Worm (Caenorhabditis elegans): ENCODE data around the gene rilp-1.

rilp-1 gene

DNA sequence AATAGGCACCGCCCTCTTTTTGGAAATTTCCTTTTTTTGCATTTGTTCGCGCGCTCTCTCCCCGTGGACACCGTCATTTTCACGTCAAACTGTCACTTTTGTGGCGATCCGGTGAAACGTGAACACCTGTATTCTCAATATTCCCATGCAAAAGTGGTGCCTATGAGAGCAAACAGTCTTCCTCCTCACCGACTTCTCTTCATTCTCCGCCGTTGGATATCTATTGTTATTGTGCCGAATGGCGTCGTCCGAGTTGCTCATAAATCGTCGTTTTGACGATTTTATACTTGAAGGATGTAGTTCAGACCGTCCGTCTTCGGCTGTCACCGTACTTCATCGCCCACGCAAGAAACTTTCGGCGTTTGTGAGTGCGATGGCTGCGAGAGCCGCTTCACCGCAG, at the start of gene rilp-1:
Gene rilp-1, plus strand, starts transcription at position 301 of the 400 bp plus-strand sequence.
- TF ChIP-seq ets-5 (GFP tag; IDR thresholded peaks at IDR 0.05) (no peak), mef-2 (tag; optimal IDR thresholded peaks at IDR 0.05) (no peak), skn-1 (tag; optimal IDR thresholded peaks at IDR 0.05) (no peak), pag-3 (tag; optimal IDR thresholded peaks at IDR 0.05; ENCODE audit: borderline replicate concordance, insufficient read depth) (no peak), ama-1 (optimal IDR thresholded peaks at IDR 0.05) (no peak), jun-1 (tag; optimal IDR thresholded peaks at IDR 0.05) (no peak), nhr-12 (tag; optimal IDR thresholded peaks at IDR 0.05) (no peak), ceh-88 (GFP tag; IDR thresholded peaks at IDR 0.05) (no peak), nhr-237 (tag; optimal IDR thresholded peaks at IDR 0.05) (no peak), fkh-8 (tag; optimal IDR thresholded peaks at IDR 0.05) (no peak), sptf-1 (tag; optimal IDR thresholded peaks at IDR 0.05) (no peak), dpl-1 (GFP tag; optimal IDR thresholded peaks at IDR 0.05) (no peak), efl-1 (optimal IDR thresholded peaks at IDR 0.05) (no peak), efl-1 (GFP tag; optimal IDR thresholded peaks at IDR 0.05 in 1 of 2) (no peak), egl-27 (tag; optimal IDR thresholded peaks at IDR 0.05) (no peak), sox-4 (tag; optimal IDR thresholded peaks at IDR 0.05) (no peak), nhr-76 (tag; optimal IDR thresholded peaks at IDR 0.05) (no peak), sup-37 (GFP tag; optimal IDR thresholded peaks at IDR 0.05) (no peak), nhr-20 (tag; optimal IDR thresholded peaks at IDR 0.05) (no peak), ztf-11 (tag; optimal IDR thresholded peaks at IDR 0.05) (no peak), fkh-10 (GFP tag; optimal IDR thresholded peaks at IDR 0.05) (no peak)

DNA sequence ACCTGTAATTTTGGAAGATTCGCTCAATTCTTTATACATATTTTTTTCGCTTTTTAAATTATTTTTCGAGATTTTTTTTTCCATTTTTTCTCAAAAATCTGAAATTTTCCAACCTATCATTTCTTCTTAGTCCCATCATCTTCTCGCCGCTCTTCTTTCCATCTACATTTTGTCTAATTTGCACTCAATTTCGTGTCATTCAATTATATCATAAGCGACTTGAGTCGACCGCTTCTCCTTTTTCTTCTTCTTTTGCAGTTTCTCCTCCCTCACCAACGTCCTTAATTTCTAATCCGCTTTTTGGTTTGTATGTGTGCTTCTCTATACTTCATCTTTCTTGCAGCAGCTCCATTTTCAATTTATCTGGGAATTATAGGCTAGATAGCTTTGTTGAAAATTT, 47.8 kb upstream of the rilp-1 start:
- TF ChIP-seq swsn-7 (tag; optimal IDR thresholded peaks at IDR 0.05), result no peak
- TF ChIP-seq hlh-17 (GFP tag; optimal IDR thresholded peaks at IDR 0.05; ENCODE audit: borderline replicate concordance), result no peak
- no peak for TF ChIP-seq mep-1 (tag; optimal IDR thresholded peaks at IDR 0.05)
- TF ChIP-seq nhr-84 (tag; optimal IDR thresholded peaks at IDR 0.05), result no peak

- peak; percentile 87 for TF ChIP-seq dsc-1 (tag; optimal IDR thresholded peaks at IDR 0.05)
- TF ChIP-seq fkh-4 (tag; optimal IDR thresholded peaks at IDR 0.05; ENCODE audit: borderline replicate concordance), result peak; percentile 62
- peak; percentile 38 for TF ChIP-seq lin-14 (GFP tag; optimal IDR thresholded peaks at IDR 0.05)
- TF ChIP-seq mab-9 (GFP tag; IDR thresholded peaks at IDR 0.05), result no peak
Observed at ce11 chrIII:3590365-3590764, 45.6 kb upstream of the rilp-1 start, which contains the start of gene ptp-1. Gene ptp-1 (plus strand): TSS chrIII:3590722.

ce11 chrIII:3594681-3595080, 41.3 kb upstream of the rilp-1 start:
- TF ChIP-seq nhr-28 (tag; optimal IDR thresholded peaks at IDR 0.05) (no peak), lin-39 (tag; optimal IDR thresholded peaks at IDR 0.05) (no peak), efl-1 (optimal IDR thresholded peaks at IDR 0.05) (no peak), efl-1 (GFP tag; optimal IDR thresholded peaks at IDR 0.05 in 1 of 2) (peak in 1 of 2 experiments; percentile 48), mab-9 (GFP tag; IDR thresholded peaks at IDR 0.05) (no peak), mef-2 (tag; optimal IDR thresholded peaks at IDR 0.05) (no peak)

- TF ChIP-seq pag-3 (tag; optimal IDR thresholded peaks at IDR 0.05; ENCODE audit: borderline replicate concordance, insufficient read depth), result peak; percentile 23
- TF ChIP-seq tbx-2 (tag; optimal IDR thresholded peaks at IDR 0.05), result peak; percentile 4
- TF ChIP-seq alr-1 (tag; optimal IDR thresholded peaks at IDR 0.05; ENCODE audit: borderline replicate concordance), result no peak
- no peak for TF ChIP-seq lir-3 (tag; optimal IDR thresholded peaks at IDR 0.05; ENCODE audit: poor library complexity)
- no peak for TF ChIP-seq C04F5.9 (tag; optimal IDR thresholded peaks at IDR 0.05)
- peak in 1 of 2 experiments; percentile 1 for TF ChIP-seq mdl-1 (tag; optimal IDR thresholded peaks at IDR 0.05)
- no peak for TF ChIP-seq nhr-11 (tag; optimal IDR thresholded peaks at IDR 0.05)
- peak; percentile 21; the same call in 1 of the 2 replicates for TF ChIP-seq nhr-19 (GFP tag; conservative IDR thresholded peaks at IDR 0.05)
- TF ChIP-seq lin-14 (GFP tag; optimal IDR thresholded peaks at IDR 0.05), result peak; percentile 73
- TF ChIP-seq efl-1 (optimal IDR thresholded peaks at IDR 0.05), result peak in 1 of 2 experiments; percentile 10
- peak in 1 of 2 experiments; percentile 90 for TF ChIP-seq efl-1 (GFP tag; optimal IDR thresholded peaks at IDR 0.05 in 1 of 2)
- TF ChIP-seq snu-23 (GFP tag; optimal IDR thresholded peaks at IDR 0.05), result peak; percentile 41
- TF ChIP-seq unc-30 (tag; optimal IDR thresholded peaks at IDR 0.05), result no peak
- TF ChIP-seq rnt-1 (tag; optimal IDR thresholded peaks at IDR 0.05), result peak; percentile 54
- peak; percentile 55 for TF ChIP-seq nhr-71 (tag; optimal IDR thresholded peaks at IDR 0.05)
- no peak for TF ChIP-seq ceh-8 (GFP tag; optimal IDR thresholded peaks at IDR 0.05)
- TF ChIP-seq efl-3 (GFP tag; optimal IDR thresholded peaks at IDR 0.05), result no peak
- no peak for TF ChIP-seq hpl-2 (GFP tag; optimal IDR thresholded peaks at IDR 0.05)
- peak; percentile 15 to 24 for TF ChIP-seq lsy-2 (tag; optimal IDR thresholded peaks at IDR 0.05)
Observed at ce11 chrIII:3601271-3601670, 34.7 kb upstream of the rilp-1 start.

All from whole organism, L1 larva.